Fruit fly (Drosophila melanogaster): ENCODE data around the gene Cds.

Cds gene

DNA sequence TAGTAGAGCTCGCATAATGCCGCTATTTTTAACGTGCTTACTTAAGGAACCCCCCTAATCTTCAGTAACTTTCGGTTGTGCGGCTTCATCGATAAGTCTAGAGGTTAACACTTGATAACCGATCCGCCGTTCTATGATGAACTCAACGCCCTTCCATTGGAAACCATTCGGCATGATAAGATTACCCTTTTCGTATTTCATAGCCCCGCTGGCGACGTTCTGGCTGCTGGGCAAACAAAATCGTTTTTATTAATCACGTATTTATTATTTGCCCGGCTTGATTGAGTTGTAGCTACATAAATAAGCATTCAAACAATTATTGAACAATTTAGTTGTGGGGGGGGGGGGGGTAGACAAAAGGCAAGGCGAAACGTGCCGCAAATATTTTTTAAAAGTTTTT, 34.0 kb upstream of the Cds start (continued):
- TF ChIP-seq stc (GFP tag; IDR thresholded peaks at IDR 0.05), result no peak
- TF ChIP-seq CG11247 (GFP tag; IDR thresholded peaks at IDR 0.05), result no peak
- TF ChIP-seq yki (optimal IDR thresholded peaks at IDR 0.05), result no peak
- peak; percentile 8 for TF ChIP-seq BtbVII (GFP tag; optimal IDR thresholded peaks at IDR 0.05)
- no peak for TF ChIP-seq dmrt99B (tag; optimal IDR thresholded peaks at IDR 0.05)
- no peak for TF ChIP-seq pan (optimal IDR thresholded peaks at IDR 0.05)
- no peak for TF ChIP-seq pan (GFP tag; optimal IDR thresholded peaks at IDR 0.05 in 1 of 2, IDR thresholded peaks at IDR 0.05 in 1 of 2)
- TF ChIP-seq row (GFP tag; IDR thresholded peaks at IDR 0.05), result no peak
- no peak for TF ChIP-seq CG8388 (GFP tag; optimal IDR thresholded peaks at IDR 0.05)
- TF ChIP-seq CG12071 (GFP tag; optimal IDR thresholded peaks at IDR 0.05), result peak; percentile 13
- no peak for TF ChIP-seq toy (GFP tag; IDR thresholded peaks at IDR 0.05)
- TF ChIP-seq Myb (GFP tag; optimal IDR thresholded peaks at IDR 0.05), result no peak
- peak; percentile 51 for TF ChIP-seq HmgZ (tag; optimal IDR thresholded peaks at IDR 0.05)
- TF ChIP-seq fd3F (GFP tag; optimal IDR thresholded peaks at IDR 0.05), result peak; percentile 13
- no peak for TF ChIP-seq phol (tag; optimal IDR thresholded peaks at IDR 0.05)
- TF ChIP-seq zen2 (GFP tag; IDR thresholded peaks at IDR 0.05; ENCODE audit: partially characterized antibody), result no peak
- no peak for TF ChIP-seq CG11398 (GFP tag; optimal IDR thresholded peaks at IDR 0.05)
- TF ChIP-seq scrt (GFP tag; optimal IDR thresholded peaks at IDR 0.05), result peak; percentile 0
- TF ChIP-seq CG32532 (GFP tag; IDR thresholded peaks at IDR 0.05), result no peak
- no peak for TF ChIP-seq CG3726 (GFP tag; IDR thresholded peaks at IDR 0.05)
- TF ChIP-seq Hmr (GFP tag; optimal IDR thresholded peaks at IDR 0.05), result peak; percentile 68
- peak; percentile 64 for TF ChIP-seq lab (GFP tag; optimal IDR thresholded peaks at IDR 0.05)
- TF ChIP-seq Lpt (GFP tag; optimal IDR thresholded peaks at IDR 0.05), result no peak
- TF ChIP-seq vnd (GFP tag; IDR thresholded peaks at IDR 0.05; ENCODE audit: partially characterized antibody), result no peak
- TF ChIP-seq Rx (GFP tag; IDR thresholded peaks at IDR 0.05), result no peak
- no peak for TF ChIP-seq sc (optimal IDR thresholded peaks at IDR 0.05)
- no peak for TF ChIP-seq sc (GFP tag; optimal IDR thresholded peaks at IDR 0.05)
- no peak for TF ChIP-seq Dip3 (GFP tag; optimal IDR thresholded peaks at IDR 0.05)
- TF ChIP-seq grau (tag; optimal IDR thresholded peaks at IDR 0.05), result no peak
- no peak; the same call in 1 of the 2 replicates for TF ChIP-seq Adf1 (GFP tag; IDR thresholded peaks at IDR 0.05)
- TF ChIP-seq vfl (GFP tag; optimal IDR thresholded peaks at IDR 0.05), result no peak
- no peak for TF ChIP-seq CG7271 (tag; optimal IDR thresholded peaks at IDR 0.05)
- TF ChIP-seq MTF-1 (GFP tag; optimal IDR thresholded peaks at IDR 0.05; ENCODE audit: borderline replicate concordance), result no peak
- TF ChIP-seq dmrt11E (tag; optimal IDR thresholded peaks at IDR 0.05), result peak; percentile 26
- TF ChIP-seq luna (GFP tag; optimal IDR thresholded peaks at IDR 0.05), result no peak
- no peak for TF ChIP-seq Usf (GFP tag; optimal IDR thresholded peaks at IDR 0.05)
- TF ChIP-seq fru (optimal IDR thresholded peaks at IDR 0.05), result no peak
- TF ChIP-seq CrebB (tag; optimal IDR thresholded peaks at IDR 0.05), result peak; percentile 0
- TF ChIP-seq CG7786 (GFP tag; optimal IDR thresholded peaks at IDR 0.05), result no peak
- no peak for TF ChIP-seq CG14710 (tag; optimal IDR thresholded peaks at IDR 0.05)
- TF ChIP-seq dan (GFP tag; IDR thresholded peaks at IDR 0.05), result no peak
- no peak for TF ChIP-seq tx (GFP tag; optimal IDR thresholded peaks at IDR 0.05)
- no peak for TF ChIP-seq CG31224 (GFP tag; IDR thresholded peaks at IDR 0.05)
- TF ChIP-seq Max (GFP tag; optimal IDR thresholded peaks at IDR 0.05), result no peak
- TF ChIP-seq lbe (GFP tag; optimal IDR thresholded peaks at IDR 0.05), result no peak
- no peak for TF ChIP-seq mam (GFP tag; optimal IDR thresholded peaks at IDR 0.05)
- TF ChIP-seq Hr78 (GFP tag; optimal IDR thresholded peaks at IDR 0.05), result peak in 1 of 2 experiments; percentile 95
- TF ChIP-seq tio (GFP tag; optimal IDR thresholded peaks at IDR 0.05), result no peak
- no peak for TF ChIP-seq pho (GFP tag; optimal IDR thresholded peaks at IDR 0.05)
- TF ChIP-seq rib (GFP tag; IDR thresholded peaks at IDR 0.05), result no peak
- TF ChIP-seq crp (GFP tag; optimal IDR thresholded peaks at IDR 0.05), result no peak
- no peak for TF ChIP-seq Scr (GFP tag; IDR thresholded peaks at IDR 0.05; ENCODE audit: partially characterized antibody)
- TF ChIP-seq slbo (GFP tag; IDR thresholded peaks at IDR 0.05), result no peak
